Fruit fly (Drosophila melanogaster) whole organism, embryonic: ENCODE results near the gene Rpp30.
A peak's percentile ranks its signal among the peaks of the same experiment; 100 is the strongest.

ENCODE experiments used
- BtbVII ChIP-seq: fragments of 200-800 bp; sonication (Bioruptor generic); optimal IDR thresholded peaks from 3 replicates; lab custom pipeline; 2017; ENCODE audit warnings: missing biosample characterization, mild to moderate bottlenecking, missing genetic modification characterization
- Bteb2 ChIP-seq: fragments of 200-800 bp; sonication (Bioruptor generic); optimal IDR thresholded peaks from 2 replicates; lab custom pipeline; 2016; ENCODE audit warnings: missing biosample characterization, missing genetic modification characterization
- CG10462 ChIP-seq: fragments of 200-800 bp; sonication (Bioruptor generic); optimal IDR thresholded peaks from 2 replicates; lab custom pipeline; 2016; ENCODE audit warnings: missing biosample characterization, missing genetic modification characterization
- CG10959 ChIP-seq: fragments of 200-800 bp; sonication (Bioruptor generic); IDR thresholded peaks from 2 replicates; pipeline ENCODE4 v1.3.6; 2022; ENCODE audit warnings: missing biosample characterization, missing genetic modification characterization
- CG16813 ChIP-seq: fragments of 200-800 bp; sonication (Bioruptor generic); IDR thresholded peaks from 3 replicates; pipeline ENCODE4 v1.3.6; 2022; ENCODE audit warnings: missing biosample characterization, missing genetic modification characterization; ENCODE audit not compliant: partially characterized antibody
- CG17385 ChIP-seq: fragments of 200-800 bp; sonication (Bioruptor generic); optimal IDR thresholded peaks from 3 replicates; lab custom pipeline; 2018; ENCODE audit warnings: missing biosample characterization, mild to moderate bottlenecking, missing genetic modification characterization
- CG17568 ChIP-seq: fragments of 200-800 bp; sonication (Bioruptor generic); optimal IDR thresholded peaks from 2 replicates; lab custom pipeline; 2018; ENCODE audit warnings: missing biosample characterization, mild to moderate bottlenecking, missing genetic modification characterization, moderate library complexity
- CG18476 ChIP-seq: fragments of 200-800 bp; sonication (Bioruptor generic); optimal IDR thresholded peaks from 2 replicates; lab custom pipeline; 2016; ENCODE audit warnings: missing biosample characterization, mild to moderate bottlenecking, missing genetic modification characterization
- CG2120 ChIP-seq: fragments of 200-800 bp; sonication (Bioruptor generic); optimal IDR thresholded peaks from 3 replicates; lab custom pipeline; 2016; ENCODE audit warnings: missing biosample characterization, missing genetic modification characterization
- CG30020 ChIP-seq: fragments of 200-800 bp; optimal IDR thresholded peaks from 2 replicates; lab custom pipeline; 2019; ENCODE audit warnings: missing biosample characterization, mild to moderate bottlenecking, missing genetic modification characterization, moderate library complexity
- CG3065 ChIP-seq: fragments of 200-800 bp; sonication (Bioruptor generic); optimal IDR thresholded peaks from 2 replicates; lab custom pipeline; 2016; ENCODE audit warnings: missing biosample characterization, missing genetic modification characterization
- CG42726 ChIP-seq: fragments of 200-800 bp; sonication (Bioruptor generic); IDR thresholded peaks from 2 replicates; pipeline ENCODE4 v1.3.6; 2022; ENCODE audit warnings: missing biosample characterization, missing genetic modification characterization; ENCODE audit not compliant: partially characterized antibody
- CG4282 ChIP-seq: fragments of 200-800 bp; sonication (Bioruptor generic); optimal IDR thresholded peaks from 2 replicates; lab custom pipeline; 2016; ENCODE audit warnings: missing biosample characterization, missing genetic modification characterization
- CG4328 ChIP-seq: fragments of 200-800 bp; sonication (Bioruptor generic); optimal IDR thresholded peaks from 3 replicates; lab custom pipeline; 2017; ENCODE audit warnings: missing biosample characterization, missing genetic modification reagents, missing genetic modification characterization
- CG4424 ChIP-seq: fragments of 200-800 bp; sonication (Bioruptor generic); optimal IDR thresholded peaks from 3 replicates; lab custom pipeline; 2016; ENCODE audit warnings: missing biosample characterization, missing genetic modification characterization
- CG4617 ChIP-seq: fragments of 200-800 bp; sonication (Bioruptor generic); optimal IDR thresholded peaks from 3 replicates; lab custom pipeline; 2016; ENCODE audit warnings: missing biosample characterization, missing genetic modification characterization, borderline replicate concordance
- Chrac-16 ChIP-seq: fragments of 200-800 bp; sonication (Bioruptor generic); optimal IDR thresholded peaks from 3 replicates; lab custom pipeline; 2016; ENCODE audit warnings: missing biosample characterization, missing genetic modification characterization
- CoRest ChIP-seq: fragments of 200-800 bp; sonication (Bioruptor generic); optimal IDR thresholded peaks from 3 replicates; lab custom pipeline; 2018; ENCODE audit warnings: missing biosample characterization, mild to moderate bottlenecking, missing genetic modification characterization, moderate library complexity
- Dip2 ChIP-seq: fragments of 200-800 bp; sonication (Bioruptor generic); IDR thresholded peaks from 2 replicates; pipeline ENCODE4 v1.3.6; 2022; ENCODE audit warnings: missing biosample characterization, missing genetic modification characterization
- Dref ChIP-seq: fragments of 200-800 bp; sonication (Bioruptor generic); IDR thresholded peaks from 2 replicates; pipeline ENCODE4 v1.3.6; 2022; ENCODE audit warnings: missing biosample characterization, missing genetic modification characterization
- Eip74EF ChIP-seq, 2 experiments: fragments of 200-800 bp in 1 of 2; fragments of >200 bp in 1 of 2; sonication (Bioruptor generic) in 1 of 2; optimal IDR thresholded peaks; 2 replicates each; lab custom pipeline; 2017 to 2019; ENCODE audit warnings: missing biosample characterization in 2 of 2, missing genetic modification characterization in 2 of 2, mild to moderate bottlenecking in 1 of 2, moderate library complexity in 1 of 2
- Elba2 ChIP-seq: fragments of 200-800 bp; sonication (Bioruptor generic); optimal IDR thresholded peaks from 3 replicates; lab custom pipeline; 2016; ENCODE audit warnings: missing biosample characterization, missing genetic modification characterization
- HLH3B ChIP-seq: fragments of 200-800 bp; sonication (Bioruptor generic); IDR thresholded peaks from 2 replicates; pipeline ENCODE4 v1.3.6; 2022; ENCODE audit warnings: missing biosample characterization, missing genetic modification characterization
- HmgD ChIP-seq: fragments of 200-800 bp; sonication (Bioruptor generic); optimal IDR thresholded peaks from 3 replicates; lab custom pipeline; 2016; ENCODE audit warnings: missing biosample characterization, missing genetic modification characterization
- MBD-R2 ChIP-seq: fragments of 200-800 bp; sonication (Bioruptor generic); IDR thresholded peaks from 2 replicates; pipeline ENCODE4 v1.3.6; 2022; ENCODE audit warnings: missing biosample characterization, missing genetic modification characterization
- Neu2 ChIP-seq: fragments of 200-800 bp; sonication (Bioruptor generic); optimal IDR thresholded peaks from 3 replicates; lab custom pipeline; 2016; ENCODE audit warnings: missing biosample characterization, missing genetic modification characterization, borderline replicate concordance
- Nf-YB ChIP-seq: fragments of 200-800 bp; sonication (Bioruptor generic); optimal IDR thresholded peaks from 3 replicates; lab custom pipeline; 2019; ENCODE audit warnings: missing biosample characterization, mild to moderate bottlenecking, missing genetic modification characterization, moderate library complexity
- Nf-YC ChIP-seq: fragments of 200-800 bp; optimal IDR thresholded peaks from 3 replicates; lab custom pipeline; 2019; ENCODE audit warnings: missing biosample characterization, mild to moderate bottlenecking, missing genetic modification characterization, moderate library complexity
- Rfx ChIP-seq: fragments of 200-800 bp; sonication (Bioruptor generic); IDR thresholded peaks from 2 replicates; pipeline ENCODE4 v1.3.6; 2022; ENCODE audit warnings: missing biosample characterization, missing genetic modification characterization
- Sin3A ChIP-seq: fragments of >200 bp; optimal IDR thresholded peaks from 2 replicates; lab custom pipeline; 2018
- Six4 ChIP-seq: fragments of 200-800 bp; sonication (Bioruptor generic); optimal IDR thresholded peaks from 2 replicates; lab custom pipeline; 2016; ENCODE audit warnings: missing biosample characterization, missing genetic modification characterization
- Xrp1 ChIP-seq: fragments of 200-800 bp; sonication (Bioruptor generic); IDR thresholded peaks from 2 replicates; pipeline ENCODE4 v1.3.6; 2022; ENCODE audit warnings: missing biosample characterization, missing genetic modification characterization
- al ChIP-seq: fragments of 200-800 bp; sonication (Bioruptor generic); IDR thresholded peaks from 2 replicates; pipeline ENCODE4 v1.3.6; 2022; ENCODE audit warnings: missing biosample characterization, missing genetic modification characterization
- ato ChIP-seq: fragments of 200-800 bp; sonication (Bioruptor generic); IDR thresholded peaks from 2 replicates; pipeline ENCODE4 v1.3.6; 2022; ENCODE audit warnings: missing biosample characterization, missing genetic modification characterization; ENCODE audit not compliant: partially characterized antibody
- bigmax ChIP-seq: fragments of 200-800 bp; sonication (Bioruptor generic); optimal IDR thresholded peaks from 2 replicates; lab custom pipeline; 2018; ENCODE audit warnings: missing biosample characterization, mild to moderate bottlenecking, missing genetic modification characterization
- exex ChIP-seq: fragments of 200-800 bp; sonication (Bioruptor generic); optimal IDR thresholded peaks from 4 replicates; lab custom pipeline; 2018; ENCODE audit warnings: missing biosample characterization, mild to moderate bottlenecking, missing genetic modification characterization, moderate library complexity
- fd102C ChIP-seq: fragments of 200-800 bp; sonication (Bioruptor generic); optimal IDR thresholded peaks from 2 replicates; lab custom pipeline; 2018; ENCODE audit warnings: missing biosample characterization, mild to moderate bottlenecking, missing genetic modification characterization, moderate library complexity
- gsb-n ChIP-seq: fragments of 200-800 bp; sonication (Bioruptor generic); optimal IDR thresholded peaks from 3 replicates; lab custom pipeline; 2018; ENCODE audit warnings: missing biosample characterization, mild to moderate bottlenecking, missing genetic modification characterization
- knrl ChIP-seq: fragments of 200-800 bp; sonication (Bioruptor generic); IDR thresholded peaks from 3 replicates; pipeline ENCODE4 v1.3.6; 2022; ENCODE audit warnings: missing biosample characterization, missing genetic modification characterization; ENCODE audit not compliant: partially characterized antibody
- luna ChIP-seq: fragments of 200-800 bp; sonication (Bioruptor generic); optimal IDR thresholded peaks from 2 replicates; lab custom pipeline; 2016; ENCODE audit warnings: missing biosample characterization, missing genetic modification characterization
- oc ChIP-seq: fragments of 200-800 bp; sonication (Bioruptor generic); optimal IDR thresholded peaks from 2 replicates; lab custom pipeline; 2018; ENCODE audit warnings: missing biosample characterization, mild to moderate bottlenecking, missing genetic modification characterization, moderate library complexity
- peb ChIP-seq: fragments of 200-800 bp; sonication (Bioruptor generic); IDR thresholded peaks from 2 replicates; pipeline ENCODE4 v1.3.6; 2022; ENCODE audit warnings: missing biosample characterization, missing genetic modification characterization
- pho ChIP-seq: fragments of 200-800 bp; sonication (Bioruptor generic); optimal IDR thresholded peaks from 2 replicates; lab custom pipeline; 2016; ENCODE audit warnings: missing biosample characterization, missing genetic modification characterization
- pros ChIP-seq: fragments of 200-800 bp; sonication (Bioruptor generic); optimal IDR thresholded peaks from 3 replicates; lab custom pipeline; 2019; ENCODE audit warnings: missing biosample characterization, mild to moderate bottlenecking, missing genetic modification characterization, moderate library complexity
- row ChIP-seq: fragments of 200-800 bp; sonication (Bioruptor generic); IDR thresholded peaks from 3 replicates; pipeline ENCODE4 v1.3.6; 2022; ENCODE audit warnings: missing biosample characterization, missing genetic modification characterization
- so ChIP-seq: fragments of 200-800 bp; sonication (Bioruptor generic); IDR thresholded peaks from 3 replicates; pipeline ENCODE4 v1.3.6; 2022; ENCODE audit warnings: missing biosample characterization, missing genetic modification characterization
- sob ChIP-seq: fragments of 200-800 bp; sonication (Bioruptor generic); IDR thresholded peaks from 2 replicates; pipeline ENCODE4 v1.3.6; 2022; ENCODE audit warnings: missing biosample characterization, missing genetic modification characterization
- sr ChIP-seq: fragments of 200-800 bp; sonication (Bioruptor generic); IDR thresholded peaks from 3 replicates; pipeline ENCODE4 v1.3.6; 2022; ENCODE audit warnings: missing biosample characterization, missing genetic modification characterization
- trem ChIP-seq: fragments of 200-800 bp; optimal IDR thresholded peaks from 3 replicates; lab custom pipeline; 2019; ENCODE audit warnings: missing biosample characterization, mild to moderate bottlenecking, missing genetic modification characterization, moderate library complexity
- z ChIP-seq: fragments of 200-800 bp; sonication (Bioruptor generic); IDR thresholded peaks from 3 replicates; pipeline ENCODE4 v1.3.6; 2022; ENCODE audit warnings: missing biosample characterization, missing genetic modification characterization

The Rpp30 gene

DNA sequence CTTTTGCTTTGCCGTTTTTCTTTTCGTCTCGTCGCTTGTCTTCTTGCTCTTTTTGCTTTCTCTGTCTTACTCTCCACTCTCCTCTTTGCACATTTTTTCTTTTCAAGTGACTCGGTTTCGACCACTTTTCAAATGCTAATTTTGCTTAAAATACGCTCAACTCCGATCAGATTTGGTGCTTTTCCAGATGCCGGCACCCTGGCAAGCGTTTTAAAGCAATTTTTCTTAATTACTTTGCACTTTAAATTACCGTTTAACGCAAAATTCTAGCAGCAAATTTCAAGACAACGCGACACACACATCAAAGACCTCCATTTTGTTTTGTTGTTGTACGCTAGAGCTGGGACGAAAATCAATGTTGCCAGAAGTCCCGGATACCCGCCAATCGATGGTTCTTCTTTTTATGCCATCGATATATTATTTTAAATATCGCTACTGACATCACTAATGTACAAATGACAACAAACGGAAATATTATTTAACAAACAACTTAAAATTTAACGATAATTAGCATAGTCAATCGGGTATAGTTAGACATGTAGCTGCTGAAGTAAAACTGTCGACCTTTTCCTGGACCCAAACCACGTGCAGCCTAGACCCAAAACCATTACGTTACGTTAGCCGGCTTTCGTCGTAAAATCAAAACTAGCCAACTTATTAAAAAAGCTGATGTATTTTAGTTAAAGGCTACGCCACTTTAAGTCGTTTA is 1.5 kb downstream of the Rpp30 start, which contains the start of gene kis (continued):
- no peak for TF ChIP-seq peb (GFP tag; lab: Robert Waterston, UW)
- peak; percentile 50 for TF ChIP-seq MBD-R2 (GFP tag; lab: Robert Waterston, UW)
- peak; percentile 68 for TF ChIP-seq gsb-n (tag; lab: Kevin White, UChicago)
- no peak for TF ChIP-seq fd102C (GFP tag; lab: Kevin White, UChicago)
- TF ChIP-seq oc (tag; lab: Kevin White, UChicago): no peak
- TF ChIP-seq sob (GFP tag; lab: Robert Waterston, UW): peak; percentile 64; the same call in 1 of the 2 replicates
- TF ChIP-seq CG2120 (GFP tag; lab: Kevin White, UChicago): peak; percentile 67
- peak; percentile 98 for TF ChIP-seq knrl (GFP tag; lab: Robert Waterston, UW)
- TF ChIP-seq bigmax: no peak
- TF ChIP-seq so (GFP tag; lab: Robert Waterston, UW): peak; percentile 41; the same call in 1 of the 3 replicates
- peak; percentile 17 for TF ChIP-seq exex (tag; lab: Kevin White, UChicago)
- peak; percentile 20 for TF ChIP-seq CG4424 (GFP tag; lab: Kevin White, UChicago)
- no peak for TF ChIP-seq Neu2 (GFP tag; lab: Kevin White, UChicago)
- no peak for TF ChIP-seq Elba2 (GFP tag; lab: Kevin White, UChicago)
- peak; percentile 90 for TF ChIP-seq Dref (GFP tag; lab: Robert Waterston, UW)
- peak; percentile 76 for TF ChIP-seq trem (tag; lab: Kevin White, UChicago)
- peak in 1 of 2 experiments; percentile 13 for TF ChIP-seq Eip74EF (GFP tag; optimal IDR thresholded peaks at IDR 0.05; lab: Kevin White, UChicago)
- TF ChIP-seq CG30020 (tag; lab: Kevin White, UChicago): peak; percentile 63
- peak; percentile 3 for TF ChIP-seq Chrac-16 (GFP tag; lab: Kevin White, UChicago)
- peak; percentile 60 for TF ChIP-seq Nf-YC (tag; lab: Kevin White, UChicago)
- no peak for TF ChIP-seq Six4 (GFP tag; lab: Kevin White, UChicago)
- peak; percentile 95 for TF ChIP-seq CG16813
- TF ChIP-seq CG3065 (GFP tag; lab: Kevin White, UChicago): no peak
- TF ChIP-seq ato (GFP tag; lab: Robert Waterston, UW): peak; percentile 91
- TF ChIP-seq CG10959: no peak
- TF ChIP-seq CG4282 (GFP tag; lab: Kevin White, UChicago): peak; percentile 4
- TF ChIP-seq pho (GFP tag; lab: Kevin White, UChicago): peak; percentile 67
- peak; percentile 21 for TF ChIP-seq CG4328 (GFP tag; lab: Kevin White, UChicago)
- 0 out of 2 replicates have a peak, but pooled peaks have one; percentile 35 for TF ChIP-seq al
- TF ChIP-seq HmgD (GFP tag; lab: Kevin White, UChicago): peak; percentile 70
- peak; percentile 36 for TF ChIP-seq CoRest
- TF ChIP-seq BtbVII (GFP tag; lab: Kevin White, UChicago): no peak
- no peak for TF ChIP-seq Dip2
- TF ChIP-seq CG42726: peak; percentile 97
- TF ChIP-seq pros: peak; percentile 95
- peak; percentile 2 for TF ChIP-seq CG18476 (GFP tag; lab: Kevin White, UChicago)
- no peak for TF ChIP-seq luna (GFP tag; lab: Kevin White, UChicago)
- peak; percentile 28 for TF ChIP-seq Nf-YB (GFP tag; lab: Kevin White, UChicago)
- TF ChIP-seq sr: no peak
- peak; percentile 61 for TF ChIP-seq row (GFP tag; lab: Robert Waterston, UW)
- no peak; the same call in 1 of the 2 replicates for TF ChIP-seq HLH3B (GFP tag; lab: Robert Waterston, UW)
- peak; percentile 95 for TF ChIP-seq Sin3A (lab: Kevin White, UChicago)
- TF ChIP-seq Bteb2 (GFP tag; lab: Kevin White, UChicago): peak; percentile 25
- TF ChIP-seq CG4617 (GFP tag; lab: Kevin White, UChicago): peak; percentile 84
- TF ChIP-seq CG10462 (GFP tag; lab: Kevin White, UChicago): no peak
- peak; percentile 13 for TF ChIP-seq CG17568 (GFP tag; lab: Kevin White, UChicago)
- TF ChIP-seq CG17385 (GFP tag; lab: Kevin White, UChicago): peak; percentile 1
- no peak for TF ChIP-seq z (GFP tag; lab: Robert Waterston, UW)
- TF ChIP-seq Xrp1: no peak; the same call in 1 of the 2 replicates
- peak; percentile 66 for TF ChIP-seq Rfx (GFP tag; lab: Robert Waterston, UW)
